Fruit fly (Drosophila melanogaster): ENCODE measurements around the gene CG4617.
A peak's percentile ranks its signal among the peaks of the same experiment; 100 is the strongest.

The CG4617 gene

dm6 chrX:7097859-7098303 lies 6.4 kb downstream of the CG4617 start, which contains the start of gene Sxl (continued):
- peak; percentile 86 for TF ChIP-seq CG1603 (tag; optimal IDR thresholded peaks at IDR 0.05)
- peak; percentile 27; the same call in 1 of the 2 replicates for TF ChIP-seq Xrp1 (GFP tag; IDR thresholded peaks at IDR 0.05)
- TF ChIP-seq Ada2b (GFP tag; IDR thresholded peaks at IDR 0.05): no peak
- TF ChIP-seq ash1 (GFP tag; optimal IDR thresholded peaks at IDR 0.05): no peak
- TF ChIP-seq C15 (GFP tag; IDR thresholded peaks at IDR 0.05): no peak
- no peak for TF ChIP-seq tin (GFP tag; optimal IDR thresholded peaks at IDR 0.05)
- TF ChIP-seq Lpt (GFP tag; optimal IDR thresholded peaks at IDR 0.05): no peak
- no peak for TF ChIP-seq luna (GFP tag; optimal IDR thresholded peaks at IDR 0.05)
- no peak for TF ChIP-seq ac (GFP tag; optimal IDR thresholded peaks at IDR 0.05)
- no peak for TF ChIP-seq stc (GFP tag; IDR thresholded peaks at IDR 0.05)
- no peak for TF ChIP-seq fu2 (GFP tag; optimal IDR thresholded peaks at IDR 0.05)
- no peak for TF ChIP-seq CG3407 (GFP tag; optimal IDR thresholded peaks at IDR 0.05)
- peak; percentile 44 for TF ChIP-seq Dek (tag; optimal IDR thresholded peaks at IDR 0.05)
- no peak for TF ChIP-seq CG10209 (GFP tag; optimal IDR thresholded peaks at IDR 0.05)
- TF ChIP-seq CG16863 (GFP tag; optimal IDR thresholded peaks at IDR 0.05): no peak
- peak; percentile 41 for TF ChIP-seq CG12769 (tag; optimal IDR thresholded peaks at IDR 0.05)
- no peak for TF ChIP-seq grn (GFP tag; optimal IDR thresholded peaks at IDR 0.05)
- TF ChIP-seq cg (GFP tag; optimal IDR thresholded peaks at IDR 0.05): peak; percentile 76
- TF ChIP-seq stwl (tag; optimal IDR thresholded peaks at IDR 0.05): peak; percentile 73
- TF ChIP-seq CG9215 (GFP tag; IDR thresholded peaks at IDR 0.05): no peak
- TF ChIP-seq CG17912 (GFP tag; optimal IDR thresholded peaks at IDR 0.05): peak; percentile 37
- peak; percentile 19 for TF ChIP-seq HmgD (GFP tag; optimal IDR thresholded peaks at IDR 0.05)
- no peak for TF ChIP-seq CG12236 (GFP tag; optimal IDR thresholded peaks at IDR 0.05)
- peak in 1 of 2 experiments; percentile 57 for TF ChIP-seq insv (GFP tag; optimal IDR thresholded peaks at IDR 0.05)
- no peak for TF ChIP-seq ems (GFP tag; optimal IDR thresholded peaks at IDR 0.05)
- TF ChIP-seq Bdp1 (GFP tag; optimal IDR thresholded peaks at IDR 0.05): no peak
- TF ChIP-seq CHES-1-like (GFP tag; optimal IDR thresholded peaks at IDR 0.05): peak; percentile 21
- peak; percentile 30 for TF ChIP-seq caup (GFP tag; optimal IDR thresholded peaks at IDR 0.05; ENCODE audit: severe bottlenecking)
- TF ChIP-seq dm (GFP tag; optimal IDR thresholded peaks at IDR 0.05): peak; percentile 9
- TF ChIP-seq gce (GFP tag; IDR thresholded peaks at IDR 0.05): no peak
- TF ChIP-seq CG2202 (tag; optimal IDR thresholded peaks at IDR 0.05): peak; percentile 29
- TF ChIP-seq nau (GFP tag; optimal IDR thresholded peaks at IDR 0.05): no peak
- TF ChIP-seq kah (GFP tag; optimal IDR thresholded peaks at IDR 0.05): no peak
- no peak for TF ChIP-seq CG3838 (GFP tag; optimal IDR thresholded peaks at IDR 0.05)
- no peak for TF ChIP-seq CG6689 (GFP tag; IDR thresholded peaks at IDR 0.05)
- TF ChIP-seq Med (GFP tag): peak; percentile 92
- TF ChIP-seq Dp (GFP tag; optimal IDR thresholded peaks at IDR 0.05): peak; percentile 74
- TF ChIP-seq ewg (GFP tag; optimal IDR thresholded peaks at IDR 0.05): no peak
- peak in 1 of 2 experiments; percentile 4 for TF ChIP-seq crp (GFP tag; optimal IDR thresholded peaks at IDR 0.05)
- TF ChIP-seq CG14860 (GFP tag; IDR thresholded peaks at IDR 0.05; ENCODE audit: partially characterized antibody): no peak
- TF ChIP-seq Drgx (GFP tag; IDR thresholded peaks at IDR 0.05): no peak
- TF ChIP-seq CG10565 (GFP tag; optimal IDR thresholded peaks at IDR 0.05): no peak
- TF ChIP-seq oc (tag; optimal IDR thresholded peaks at IDR 0.05): peak; percentile 8
- TF ChIP-seq lmd (GFP tag; IDR thresholded peaks at IDR 0.05): no peak
- no peak for TF ChIP-seq jing (GFP tag; optimal IDR thresholded peaks at IDR 0.05)
- TF ChIP-seq Deaf1 (tag; optimal IDR thresholded peaks at IDR 0.05): no peak
- peak; percentile 54; the same call in 1 of the 3 replicates for TF ChIP-seq knrl (GFP tag; IDR thresholded peaks at IDR 0.05; ENCODE audit: partially characterized antibody)
- TF ChIP-seq pzg (GFP tag; optimal IDR thresholded peaks at IDR 0.05): peak; percentile 97
- TF ChIP-seq gt (GFP tag; IDR thresholded peaks at IDR 0.05): no peak
- no peak for TF ChIP-seq schlank (tag; optimal IDR thresholded peaks at IDR 0.05)
- TF ChIP-seq Jarid2 (GFP tag; optimal IDR thresholded peaks at IDR 0.05): peak; percentile 61

Data from whole organism, embryonic.